Worm (Caenorhabditis elegans) whole organism, L3 larva: ENCODE data around the gene T19D12.2.
A peak's percentile ranks its signal among the peaks of the same experiment; 100 is the strongest.

ENCODE experiments used
- R02D3.7 ChIP-seq: fragments of 150-350 bp; optimal IDR thresholded peaks from 2 replicates; lab custom pipeline; 2014; ENCODE audit warnings: missing biosample characterization, missing genetic modification characterization
- ceh-16 ChIP-seq: sonication (generic microtip); optimal IDR thresholded peaks from 2 replicates; lab custom pipeline; 2017; ENCODE audit warnings: missing biosample characterization, missing genetic modification characterization
- egl-5 ChIP-seq: fragments of 150-350 bp; optimal IDR thresholded peaks from 2 replicates; lab custom pipeline; 2017; ENCODE audit warnings: missing biosample characterization, missing genetic modification reagents, missing genetic modification characterization, inconsistent platforms
- elt-1 ChIP-seq: fragments of 150-350 bp; optimal IDR thresholded peaks from 2 replicates; lab custom pipeline; 2014; ENCODE audit warnings: missing biosample characterization, missing genetic modification characterization
- elt-3 ChIP-seq, 3 experiments: fragments of 150-350 bp in 1 of 3; sonication (generic microtip) in 2 of 3; optimal IDR thresholded peaks; 2 replicates in 2 of 3; 4 replicates in 1 of 3; lab custom pipeline; 2014 to 2017; ENCODE audit warnings: missing biosample characterization in 3 of 3, missing genetic modification characterization in 3 of 3
- fkh-10 ChIP-seq: sonication (generic microtip); optimal IDR thresholded peaks from 2 replicates; lab custom pipeline; 2017; ENCODE audit warnings: missing biosample characterization, missing genetic modification reagents, missing genetic modification characterization
- fos-1 ChIP-seq: fragments of 150-350 bp; optimal IDR thresholded peaks from 2 replicates; lab custom pipeline; 2014; ENCODE audit warnings: missing biosample characterization, missing genetic modification characterization
- lin-39 ChIP-seq: fragments of 150-350 bp; optimal IDR thresholded peaks from 2 replicates; lab custom pipeline; 2018; ENCODE audit warnings: missing biosample characterization, missing genetic modification reagents, missing genetic modification characterization
- lsy-12 ChIP-seq: sonication (generic microtip); optimal IDR thresholded peaks from 2 replicates; lab custom pipeline; 2016; ENCODE audit warnings: mild to moderate bottlenecking, missing genetic modification characterization, missing compliant biosample characterization
- mml-1 ChIP-seq: fragments of 150-350 bp; sonication (generic microtip); optimal IDR thresholded peaks from 3 replicates; lab custom pipeline; 2014; ENCODE audit warnings: missing biosample characterization, missing genetic modification characterization
- nhr-23 ChIP-seq: fragments of 150-350 bp; optimal IDR thresholded peaks from 2 replicates; lab custom pipeline; 2014; ENCODE audit warnings: missing biosample characterization, missing genetic modification reagents, missing genetic modification characterization
- nhr-237 ChIP-seq: fragments of 150-350 bp; optimal IDR thresholded peaks from 2 replicates; lab custom pipeline; 2014; ENCODE audit warnings: missing biosample characterization, missing genetic modification characterization
- nhr-25 ChIP-seq: sonication (generic microtip); optimal IDR thresholded peaks from 2 replicates; lab custom pipeline; 2017; ENCODE audit warnings: missing biosample characterization, missing genetic modification characterization
- nhr-28 ChIP-seq: fragments of 150-350 bp; optimal IDR thresholded peaks from 2 replicates; lab custom pipeline; 2014; ENCODE audit warnings: missing biosample characterization, missing genetic modification characterization
- nhr-43 ChIP-seq: sonication (generic microtip); optimal IDR thresholded peaks from 2 replicates; lab custom pipeline; 2016; ENCODE audit warnings: mild to moderate bottlenecking, missing genetic modification characterization, missing compliant biosample characterization; ENCODE audit not compliant: poor library complexity, severe bottlenecking
- nhr-77 ChIP-seq: fragments of 150-350 bp; optimal IDR thresholded peaks from 2 replicates; lab custom pipeline; 2014; ENCODE audit warnings: missing biosample characterization, missing genetic modification characterization
- pha-4 ChIP-seq: fragments of 150-350 bp; optimal IDR thresholded peaks from 2 replicates; lab custom pipeline; 2014; ENCODE audit warnings: missing biosample characterization, missing genetic modification reagents, missing genetic modification characterization
- skn-1 ChIP-seq: fragments of 150-350 bp; optimal IDR thresholded peaks from 2 replicates; lab custom pipeline; 2014; ENCODE audit warnings: missing biosample characterization, missing genetic modification characterization
- snpc-4 ChIP-seq: fragments of 150-350 bp; optimal IDR thresholded peaks from 2 replicates; lab custom pipeline; 2014; ENCODE audit warnings: missing biosample characterization, missing genetic modification characterization
- ztf-11 ChIP-seq: fragments of 150-350 bp; optimal IDR thresholded peaks from 2 replicates; lab custom pipeline; 2014; ENCODE audit warnings: missing biosample characterization, missing genetic modification characterization
- ztf-4 ChIP-seq: fragments of 150-350 bp; optimal IDR thresholded peaks from 2 replicates; lab custom pipeline; 2014; ENCODE audit warnings: missing biosample characterization, missing genetic modification characterization

Gene T19D12.2

ce11 chrII:6712177-6712981 lies 51.2 kb downstream of the T19D12.2 start, which contains the start of the genes dpy-10 and T14B4.19:
Gene dpy-10 (minus strand): TSS chrII:6712227.
Gene T14B4.19 (minus strand): TSS chrII:6712931.
- TF ChIP-seq mml-1 (tag; lab: Kevin White, UChicago): no peak
- no peak for TF ChIP-seq lin-39 (tag; lab: Kevin White, UChicago)
- no peak for TF ChIP-seq egl-5 (tag; lab: Kevin White, UChicago)
- TF ChIP-seq elt-1 (tag; lab: Kevin White, UChicago): no peak
- peak; percentile 96 for TF ChIP-seq nhr-23 (tag; lab: Kevin White, UChicago)
- TF ChIP-seq elt-3 (tag; optimal IDR thresholded peaks at IDR 0.05; lab: Kevin White, UChicago): peak in 2 of 3 experiments; percentile 18 to 85
- no peak for TF ChIP-seq fkh-10 (GFP tag; lab: Kevin White, UChicago)
- TF ChIP-seq R02D3.7 (tag; lab: Kevin White, UChicago): no peak
- TF ChIP-seq nhr-43 (tag; lab: Kevin White, UChicago): peak; percentile 75
- no peak for TF ChIP-seq ceh-16 (tag; lab: Kevin White, UChicago)
- no peak for TF ChIP-seq skn-1
- TF ChIP-seq lsy-12: peak; percentile 6
- no peak for TF ChIP-seq snpc-4 (tag; lab: Kevin White, UChicago)
- no peak for TF ChIP-seq nhr-25 (tag; lab: Kevin White, UChicago)
- no peak for TF ChIP-seq ztf-11
- TF ChIP-seq fos-1: no peak

- no peak for TF ChIP-seq nhr-237 (tag; lab: Kevin White, UChicago)
- no peak for TF ChIP-seq ztf-4
- TF ChIP-seq nhr-77 (tag; lab: Kevin White, UChicago): no peak
- TF ChIP-seq fos-1: no peak
- TF ChIP-seq nhr-28 (tag; lab: Kevin White, UChicago): no peak
- TF ChIP-seq elt-3 (tag; optimal IDR thresholded peaks at IDR 0.05; lab: Kevin White, UChicago): no peak
Measured at ce11 chrII:6713003-6713402, 51.9 kb downstream of the T19D12.2 start.

ce11 chrII:6713832-6714342 lies 52.8 kb downstream of the T19D12.2 start, which contains the start of gene dpy-2:
Gene dpy-2 (plus strand): TSS chrII:6714292.
- no peak for TF ChIP-seq pha-4 (tag; lab: Kevin White, UChicago)
- TF ChIP-seq lsy-12: no peak
- TF ChIP-seq nhr-237 (tag; lab: Kevin White, UChicago): no peak
- TF ChIP-seq elt-3 (tag; optimal IDR thresholded peaks at IDR 0.05; lab: Kevin White, UChicago): peak in 2 of 3 experiments; percentile 10 to 76
- peak; percentile 85 for TF ChIP-seq nhr-23 (tag; lab: Kevin White, UChicago)
- no peak for TF ChIP-seq mml-1 (tag; lab: Kevin White, UChicago)
- no peak for TF ChIP-seq nhr-28 (tag; lab: Kevin White, UChicago)
- TF ChIP-seq, all 47 proteins: peak for 2
